Fruit fly (Drosophila melanogaster): ENCODE measurements around the gene mus304.
A peak's percentile ranks its signal among the peaks of the same experiment; 100 is the strongest.

Gene mus304

dm6 chr3L:18075853-18076252 lies 33.8 kb upstream of the mus304 start (continued):
- no peak for TF ChIP-seq net (GFP tag; optimal IDR thresholded peaks at IDR 0.05)
- no peak for TF ChIP-seq CG10631 (GFP tag; optimal IDR thresholded peaks at IDR 0.05)
- no peak for TF ChIP-seq CG6163 (GFP tag; IDR thresholded peaks at IDR 0.05)
- peak; percentile 18 for TF ChIP-seq dsx (GFP tag; optimal IDR thresholded peaks at IDR 0.05; ENCODE audit: poor library complexity, severe bottlenecking)
- TF ChIP-seq Blimp-1 (GFP tag; optimal IDR thresholded peaks at IDR 0.05), result no peak
- TF ChIP-seq Eip78C (GFP tag), result peak; percentile 53
- no peak for TF ChIP-seq CG31627 (GFP tag; optimal IDR thresholded peaks at IDR 0.05)
- TF ChIP-seq topi (GFP tag; optimal IDR thresholded peaks at IDR 0.05), result no peak
- no peak for TF ChIP-seq CG8319 (GFP tag; optimal IDR thresholded peaks at IDR 0.05)
- TF ChIP-seq CG4318 (GFP tag; optimal IDR thresholded peaks at IDR 0.05), result no peak
- peak; percentile 22 for TF ChIP-seq CG3919 (GFP tag; optimal IDR thresholded peaks at IDR 0.05)
- TF ChIP-seq Sox15 (GFP tag; optimal IDR thresholded peaks at IDR 0.05), result no peak
- TF ChIP-seq OdsH (GFP tag; optimal IDR thresholded peaks at IDR 0.05), result peak; percentile 19
- peak; percentile 3 for TF ChIP-seq achi (GFP tag; optimal IDR thresholded peaks at IDR 0.05)
- TF ChIP-seq spab (GFP tag; optimal IDR thresholded peaks at IDR 0.05), result peak; percentile 22

- TF ChIP-seq ss (GFP tag; optimal IDR thresholded peaks at IDR 0.05) (peak in 1 of 2 experiments; percentile 4), CG15336 (GFP tag; IDR thresholded peaks at IDR 0.05) (peak; percentile 27; the same call in 1 of the 2 replicates), CG6276 (GFP tag; optimal IDR thresholded peaks at IDR 0.05) (peak; percentile 39), CG34406 (GFP tag; optimal IDR thresholded peaks at IDR 0.05) (no peak), Met (GFP tag; optimal IDR thresholded peaks at IDR 0.05) (no peak), CG32006 (GFP tag; optimal IDR thresholded peaks at IDR 0.05) (peak; percentile 31), Eip75B (GFP tag; optimal IDR thresholded peaks at IDR 0.05) (peak; percentile 4)
Observed at dm6 chr3L:18076649-18077048, 33.0 kb upstream of the mus304 start.

dm6 chr3L:18077649-18078417 lies 31.8 kb upstream of the mus304 start:
- peak; percentile 94 for TF ChIP-seq Gug (GFP tag; IDR thresholded peaks at IDR 0.05)
- TF ChIP-seq CG11294 (GFP tag; IDR thresholded peaks at IDR 0.05), result peak; percentile 86; the same call in 1 of the 2 replicates
- TF ChIP-seq Ets21C (GFP tag; optimal IDR thresholded peaks at IDR 0.05), result no peak
- peak; percentile 67 for TF ChIP-seq esn (GFP tag; optimal IDR thresholded peaks at IDR 0.05)
- peak; percentile 45 for TF ChIP-seq Smox (GFP tag; optimal IDR thresholded peaks at IDR 0.05)
- TF ChIP-seq CG3919 (GFP tag; optimal IDR thresholded peaks at IDR 0.05), result peak; percentile 91
- TF ChIP-seq Hr39 (GFP tag; optimal IDR thresholded peaks at IDR 0.05), result peak; percentile 34
- TF ChIP-seq CG8632 (GFP tag; optimal IDR thresholded peaks at IDR 0.05), result peak; percentile 92
- peak; percentile 98 for TF ChIP-seq CG32006 (GFP tag; optimal IDR thresholded peaks at IDR 0.05)
- peak; percentile 63 for TF ChIP-seq lz (GFP tag; optimal IDR thresholded peaks at IDR 0.05)
- peak; percentile 87 for TF ChIP-seq dac (GFP tag; optimal IDR thresholded peaks at IDR 0.05)
- TF ChIP-seq Sox15 (GFP tag; optimal IDR thresholded peaks at IDR 0.05), result peak; percentile 86
- TF ChIP-seq CG3032 (tag; optimal IDR thresholded peaks at IDR 0.05), result peak; percentile 98
- TF ChIP-seq svp (GFP tag), result peak; percentile 82
- TF ChIP-seq topi (GFP tag; optimal IDR thresholded peaks at IDR 0.05), result peak; percentile 57
- peak; percentile 81 for TF ChIP-seq pdm3 (GFP tag; optimal IDR thresholded peaks at IDR 0.05)
- TF ChIP-seq fkh (GFP tag; optimal IDR thresholded peaks at IDR 0.05), result no peak
- TF ChIP-seq Lpt (GFP tag; optimal IDR thresholded peaks at IDR 0.05), result peak; percentile 89
- peak; percentile 92 for TF ChIP-seq acj6 (GFP tag; optimal IDR thresholded peaks at IDR 0.05)
- no peak for TF ChIP-seq Hr38 (GFP tag; optimal IDR thresholded peaks at IDR 0.05)
- TF ChIP-seq CG31627 (GFP tag; optimal IDR thresholded peaks at IDR 0.05), result peak; percentile 43
- TF ChIP-seq CG15336 (GFP tag; IDR thresholded peaks at IDR 0.05), result peak; percentile 97
- peak; percentile 96 for TF ChIP-seq CG4318 (GFP tag; optimal IDR thresholded peaks at IDR 0.05)
- TF ChIP-seq CG11762 (GFP tag; optimal IDR thresholded peaks at IDR 0.05; ENCODE audit: insufficient read depth), result peak; percentile 91
- TF ChIP-seq CG8319 (GFP tag; optimal IDR thresholded peaks at IDR 0.05), result peak; percentile 64
- peak; percentile 94 for TF ChIP-seq fd59A (GFP tag; optimal IDR thresholded peaks at IDR 0.05)
- TF ChIP-seq CG6808 (GFP tag; optimal IDR thresholded peaks at IDR 0.05), result peak; percentile 96
- peak; percentile 89 for TF ChIP-seq net (GFP tag; optimal IDR thresholded peaks at IDR 0.05)
- TF ChIP-seq CG7368 (GFP tag; optimal IDR thresholded peaks at IDR 0.05), result peak; percentile 80
- TF ChIP-seq Sox14 (GFP tag; optimal IDR thresholded peaks at IDR 0.05), result peak; percentile 84
- TF ChIP-seq CG8119 (GFP tag; IDR thresholded peaks at IDR 0.05), result peak; percentile 97
- peak; percentile 88 for TF ChIP-seq CG6163 (GFP tag; IDR thresholded peaks at IDR 0.05)
- TF ChIP-seq achi (GFP tag; optimal IDR thresholded peaks at IDR 0.05), result peak; percentile 95
- peak; percentile 96 for TF ChIP-seq dsx (GFP tag; optimal IDR thresholded peaks at IDR 0.05; ENCODE audit: poor library complexity, severe bottlenecking)
- peak; percentile 89 for TF ChIP-seq CG34406 (GFP tag; optimal IDR thresholded peaks at IDR 0.05)
- TF ChIP-seq CG10631 (GFP tag; optimal IDR thresholded peaks at IDR 0.05), result peak; percentile 97
